Fruit fly (Drosophila melanogaster) whole organism, pupa: ENCODE measurements around the gene AOX3.

Experiments
- CG12605 ChIP-seq: fragments of 200-800 bp; sonication (Bioruptor generic); IDR thresholded peaks from 2 replicates; pipeline ENCODE4 v1.3.6; 2022; ENCODE audit warnings: missing biosample characterization, missing genetic modification characterization
- CG13204 ChIP-seq: fragments of 200-800 bp; sonication (Bioruptor generic); optimal IDR thresholded peaks from 2 replicates; lab custom pipeline; 2018; ENCODE audit warnings: missing biosample characterization, mild to moderate bottlenecking, missing genetic modification characterization, moderate library complexity
- CG17806 ChIP-seq: fragments of 200-800 bp; sonication (Bioruptor generic); optimal IDR thresholded peaks from 2 replicates; lab custom pipeline; 2018; ENCODE audit warnings: missing biosample characterization, mild to moderate bottlenecking, missing genetic modification characterization, moderate library complexity
- CG34367 ChIP-seq: fragments of 200-800 bp; sonication (Bioruptor generic); optimal IDR thresholded peaks from 2 replicates; lab custom pipeline; 2018; ENCODE audit warnings: missing biosample characterization, mild to moderate bottlenecking, missing genetic modification characterization
- CG4496 ChIP-seq: fragments of 200-800 bp; sonication (Bioruptor generic); IDR thresholded peaks from 3 replicates; pipeline ENCODE4 v1.3.6; 2022; ENCODE audit warnings: missing biosample characterization, missing genetic modification characterization
- CG8159 ChIP-seq: fragments of 200-800 bp; sonication (Bioruptor generic); optimal IDR thresholded peaks from 3 replicates; lab custom pipeline; 2018; ENCODE audit warnings: missing biosample characterization, mild to moderate bottlenecking, missing genetic modification characterization, moderate library complexity
- CG9948 ChIP-seq: fragments of 200-800 bp; sonication (Bioruptor generic); optimal IDR thresholded peaks from 2 replicates; lab custom pipeline; 2018; ENCODE audit warnings: missing biosample characterization, mild to moderate bottlenecking, missing genetic modification characterization, moderate library complexity
- EcR ChIP-seq: fragments of 200-800 bp; sonication (Bioruptor generic); optimal IDR thresholded peaks from 3 replicates; lab custom pipeline; 2019; ENCODE audit warnings: missing biosample characterization, missing genetic modification characterization, mild to moderate bottlenecking, moderate library complexity, missing genetic modification reagents
- fd96Ca ChIP-seq: fragments of 200-800 bp; sonication (Bioruptor generic); IDR thresholded peaks from 3 replicates; pipeline ENCODE4 v1.3.6; 2022; ENCODE audit warnings: missing biosample characterization, missing genetic modification characterization
- rn ChIP-seq: fragments of 200-800 bp; sonication (Bioruptor generic); IDR thresholded peaks from 2 replicates; pipeline ENCODE4 v1.3.6; 2022; ENCODE audit warnings: missing biosample characterization, missing genetic modification characterization

DNA sequence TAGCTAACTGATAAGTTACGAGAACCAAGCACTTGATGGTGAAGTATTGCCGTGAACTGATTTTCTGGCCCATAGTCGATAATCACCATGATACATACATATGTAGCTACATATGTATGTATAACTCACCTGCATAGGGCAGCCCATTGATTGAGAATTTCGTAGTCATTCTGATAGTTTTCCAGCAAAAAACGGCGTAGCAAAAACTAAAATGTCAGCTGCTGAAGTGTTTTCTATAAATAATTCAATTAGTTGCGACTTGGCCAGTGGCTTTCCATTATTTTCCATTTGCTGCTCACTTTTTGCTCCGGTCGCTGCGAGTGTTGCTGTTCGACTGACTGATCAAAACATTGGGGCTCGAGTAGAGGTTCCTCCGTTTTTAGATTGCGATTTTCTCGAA lies 762 bp downstream of the AOX3 start:
- TF ChIP-seq CG9948: no peak
- no peak for TF ChIP-seq fd96Ca (GFP tag; lab: Robert Waterston, UW)
- TF ChIP-seq CG34367 (tag; lab: Kevin White, UChicago): no peak
- TF ChIP-seq CG13204 (GFP tag; lab: Kevin White, UChicago): no peak
- no peak for TF ChIP-seq CG12605 (GFP tag; lab: Robert Waterston, UW)
- no peak for TF ChIP-seq CG4496 (GFP tag; lab: Robert Waterston, UW)
- TF ChIP-seq CG8159 (tag; lab: Kevin White, UChicago): no peak
- no peak for TF ChIP-seq rn (GFP tag; lab: Robert Waterston, UW)
- no peak for TF ChIP-seq EcR
- no peak for TF ChIP-seq CG17806 (tag; lab: Kevin White, UChicago)
